Worm (Caenorhabditis elegans) whole organism, late embryonic: ENCODE results near the gene rgs-4.

ENCODE experiments used
- C08G9.2 ChIP-seq: sonication (generic microtip); optimal IDR thresholded peaks from 2 replicates; lab custom pipeline; 2016; ENCODE audit warnings: mild to moderate bottlenecking, missing genetic modification characterization, moderate library complexity, missing compliant biosample characterization
- T23F11.4 ChIP-seq: fragments of 200-800 bp; sonication (Bioruptor generic); optimal IDR thresholded peaks from 2 replicates; lab custom pipeline; 2018; ENCODE audit warnings: mild to moderate bottlenecking, missing genetic modification characterization, missing compliant biosample characterization
- Y22D7AL.16 ChIP-seq: sonication (generic microtip); optimal IDR thresholded peaks from 2 replicates; lab custom pipeline; 2016; ENCODE audit warnings: missing genetic modification characterization, missing compliant biosample characterization
- ceh-14 ChIP-seq: sonication (generic microtip); optimal IDR thresholded peaks from 2 replicates; lab custom pipeline; 2016; ENCODE audit warnings: missing genotype, missing genetic modification characterization, missing compliant biosample characterization
- ceh-18 ChIP-seq: sonication (generic microtip); optimal IDR thresholded peaks from 2 replicates; lab custom pipeline; 2016; ENCODE audit warnings: missing genetic modification characterization, missing compliant biosample characterization
- ceh-2 ChIP-seq: sonication (generic microtip); optimal IDR thresholded peaks from 2 replicates; lab custom pipeline; 2016; ENCODE audit warnings: missing genotype, missing genetic modification characterization, missing compliant biosample characterization
- ceh-22 ChIP-seq: sonication (generic microtip); optimal IDR thresholded peaks from 2 replicates; lab custom pipeline; 2017; ENCODE audit warnings: missing biosample characterization, missing genetic modification characterization
- ceh-24 ChIP-seq: sonication (generic microtip); optimal IDR thresholded peaks from 2 replicates; lab custom pipeline; 2016; ENCODE audit warnings: mild to moderate bottlenecking, missing genetic modification characterization, missing compliant biosample characterization
- ceh-34 ChIP-seq: sonication (generic microtip); optimal IDR thresholded peaks from 2 replicates; lab custom pipeline; 2016; ENCODE audit warnings: mild to moderate bottlenecking, missing genetic modification characterization, missing compliant biosample characterization
- ceh-48 ChIP-seq: sonication (generic microtip); optimal IDR thresholded peaks from 2 replicates; lab custom pipeline; 2016; ENCODE audit warnings: missing genetic modification characterization, inconsistent platforms, missing compliant biosample characterization
- che-1 ChIP-seq: sonication (generic microtip); optimal IDR thresholded peaks from 2 replicates; lab custom pipeline; 2016; ENCODE audit warnings: mild to moderate bottlenecking, missing genetic modification characterization, missing compliant biosample characterization
- elt-2 ChIP-seq: sonication (generic microtip); optimal IDR thresholded peaks from 2 replicates; lab custom pipeline; 2016; ENCODE audit warnings: missing genetic modification reagents, missing genetic modification characterization, missing compliant biosample characterization
- elt-4 ChIP-seq: sonication (generic microtip); optimal IDR thresholded peaks from 2 replicates; lab custom pipeline; 2016; ENCODE audit warnings: missing genetic modification characterization, missing compliant biosample characterization
- ets-4 ChIP-seq: sonication (generic microtip); optimal IDR thresholded peaks from 2 replicates; lab custom pipeline; 2016; ENCODE audit warnings: missing genetic modification characterization, missing compliant biosample characterization
- eyg-1 ChIP-seq: sonication (generic microtip); optimal IDR thresholded peaks from 2 replicates; lab custom pipeline; 2016; ENCODE audit warnings: missing genotype, missing genetic modification characterization, missing compliant biosample characterization
- fax-1 ChIP-seq: sonication (generic microtip); optimal IDR thresholded peaks from 2 replicates; lab custom pipeline; 2016; ENCODE audit warnings: missing genotype, missing genetic modification characterization, missing compliant biosample characterization
- hlh-13 ChIP-seq: fragments of 200-800 bp; sonication (Bioruptor generic); optimal IDR thresholded peaks from 2 replicates; lab custom pipeline; 2018; ENCODE audit warnings: mild to moderate bottlenecking, missing genetic modification characterization, missing compliant biosample characterization
- hlh-15 ChIP-seq: sonication (generic microtip); optimal IDR thresholded peaks from 2 replicates; lab custom pipeline; 2016; ENCODE audit warnings: missing genetic modification characterization, missing compliant biosample characterization
- hlh-30 ChIP-seq: sonication (generic microtip); optimal IDR thresholded peaks from 2 replicates; lab custom pipeline; 2017; ENCODE audit warnings: antibody characterized with exemption, missing genetic modification characterization, missing compliant biosample characterization; ENCODE audit not compliant: insufficient read depth
- hlh-6 ChIP-seq: sonication (generic microtip); optimal IDR thresholded peaks from 2 replicates; lab custom pipeline; 2016; ENCODE audit warnings: missing genotype, missing genetic modification characterization, missing compliant biosample characterization
- hlh-8 ChIP-seq: sonication (generic microtip); optimal IDR thresholded peaks from 2 replicates; lab custom pipeline; 2016; ENCODE audit warnings: missing genotype, missing genetic modification characterization, missing compliant biosample characterization
- lim-6 ChIP-seq: sonication (generic microtip); optimal IDR thresholded peaks from 2 replicates; lab custom pipeline; 2016; ENCODE audit warnings: missing genetic modification characterization, missing compliant biosample characterization
- nfya-1 ChIP-seq: sonication (generic microtip); optimal IDR thresholded peaks from 2 replicates; lab custom pipeline; 2017; ENCODE audit warnings: missing genetic modification characterization, mild to moderate bottlenecking, missing compliant biosample characterization, antibody characterized with exemption, moderate library complexity
- nhr-11 ChIP-seq: fragments of 150-350 bp; optimal IDR thresholded peaks from 2 replicates; lab custom pipeline; 2014; ENCODE audit warnings: missing biosample characterization, missing genetic modification characterization
- nhr-232 ChIP-seq: sonication (generic microtip); optimal IDR thresholded peaks from 2 replicates; lab custom pipeline; 2016; ENCODE audit warnings: missing genetic modification characterization, missing compliant biosample characterization
- npax-4 ChIP-seq: sonication (generic microtip); optimal IDR thresholded peaks from 2 replicates; lab custom pipeline; 2016; ENCODE audit warnings: missing genetic modification characterization, missing compliant biosample characterization
- odd-2 ChIP-seq: sonication (generic microtip); optimal IDR thresholded peaks from 2 replicates; lab custom pipeline; 2017; ENCODE audit warnings: antibody characterized with exemption, mild to moderate bottlenecking, missing genetic modification characterization, missing compliant biosample characterization
- pag-3 ChIP-seq: sonication (generic microtip); optimal IDR thresholded peaks from 2 replicates; lab custom pipeline; 2016; ENCODE audit warnings: missing compliant biosample characterization, missing genetic modification characterization, borderline replicate concordance
- pax-1 ChIP-seq: fragments of 150-350 bp; optimal IDR thresholded peaks from 2 replicates; lab custom pipeline; 2014; ENCODE audit warnings: missing biosample characterization, missing genetic modification characterization
- pha-2 ChIP-seq: sonication (generic microtip); optimal IDR thresholded peaks from 2 replicates; lab custom pipeline; 2017; ENCODE audit warnings: mild to moderate bottlenecking, missing genetic modification characterization, missing compliant biosample characterization
- pros-1 ChIP-seq: fragments of 150-350 bp; optimal IDR thresholded peaks from 2 replicates; lab custom pipeline; 2014; ENCODE audit warnings: missing biosample characterization, missing genetic modification reagents, missing genetic modification characterization
- ref-2 ChIP-seq: sonication (generic microtip); optimal IDR thresholded peaks from 2 replicates; lab custom pipeline; 2016; ENCODE audit warnings: missing genetic modification characterization, missing compliant biosample characterization
- sox-4 ChIP-seq: sonication (generic microtip); optimal IDR thresholded peaks from 2 replicates; lab custom pipeline; 2017; ENCODE audit warnings: mild to moderate bottlenecking, missing genetic modification characterization, inconsistent platforms, missing compliant biosample characterization
- tbx-2 ChIP-seq: sonication (generic microtip); optimal IDR thresholded peaks from 2 replicates; lab custom pipeline; 2016; ENCODE audit warnings: missing genetic modification characterization, missing compliant biosample characterization
- tbx-7 ChIP-seq: sonication (generic microtip); optimal IDR thresholded peaks from 2 replicates; lab custom pipeline; 2016; ENCODE audit warnings: missing genotype, missing genetic modification characterization, missing compliant biosample characterization
- ttx-3 ChIP-seq: sonication (generic microtip); optimal IDR thresholded peaks from 2 replicates; lab custom pipeline; 2016; ENCODE audit warnings: missing genetic modification reagents, missing genetic modification characterization, missing compliant biosample characterization
- unc-42 ChIP-seq: sonication (generic microtip); optimal IDR thresholded peaks from 2 replicates; lab custom pipeline; 2016; ENCODE audit warnings: missing genotype, missing genetic modification characterization, missing compliant biosample characterization
- unc-86 ChIP-seq: sonication (generic microtip); optimal IDR thresholded peaks from 2 replicates; lab custom pipeline; 2016; ENCODE audit warnings: missing genetic modification characterization, missing compliant biosample characterization
- zip-5 ChIP-seq: sonication (generic microtip); optimal IDR thresholded peaks from 2 replicates; lab custom pipeline; 2016; ENCODE audit warnings: missing genetic modification characterization, missing compliant biosample characterization
- ztf-16 ChIP-seq: sonication (generic microtip); optimal IDR thresholded peaks from 2 replicates; lab custom pipeline; 2017; ENCODE audit warnings: missing genetic modification characterization, missing compliant biosample characterization

Gene rgs-4

DNA sequence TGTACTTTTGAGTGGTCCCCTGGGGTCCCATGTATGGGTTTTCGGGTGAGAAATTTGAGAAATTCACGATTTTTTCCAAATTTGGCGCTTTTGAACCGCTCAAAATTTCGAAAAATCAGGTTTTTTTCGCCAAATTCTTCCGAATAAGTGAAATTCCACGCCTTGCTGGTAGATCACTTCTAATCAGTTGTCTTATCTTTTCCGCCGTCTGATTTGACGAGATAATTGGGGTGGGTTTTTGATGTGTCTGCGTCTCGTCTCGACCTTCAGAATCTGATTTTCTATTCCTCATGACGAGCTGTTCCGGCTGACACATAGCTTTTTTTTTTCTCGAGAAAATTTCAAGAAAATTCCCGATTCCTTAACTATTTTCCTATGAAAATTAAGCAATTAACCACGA is 34.8 kb downstream of the rgs-4 start:
- TF ChIP-seq elt-2 (tag; lab: Kevin White, UChicago) = peak; percentile 60
- no peak for TF ChIP-seq hlh-8 (tag; lab: Kevin White, UChicago)
- TF ChIP-seq nfya-1 (tag; lab: Kevin White, UChicago) = no peak
- TF ChIP-seq sox-4 = no peak

DNA sequence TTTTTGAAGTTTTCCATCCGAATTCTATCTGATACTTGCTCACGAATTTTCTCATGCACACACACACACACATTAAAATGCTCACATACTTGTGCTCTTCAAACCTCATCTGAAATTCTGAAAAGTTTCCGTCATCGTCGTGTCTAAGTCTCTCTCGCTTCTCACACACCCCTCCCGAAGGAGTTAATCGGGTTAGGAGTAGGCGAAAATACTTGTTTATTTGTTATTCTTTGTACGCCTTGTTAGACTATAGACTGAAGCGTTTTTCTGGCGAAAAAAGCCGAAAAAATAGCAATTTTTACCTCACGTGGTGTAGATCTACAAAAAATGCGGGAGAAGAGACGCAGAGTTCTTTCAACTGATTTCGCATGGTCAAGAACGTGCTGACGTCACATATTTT is 36.4 kb downstream of the rgs-4 start:
- TF ChIP-seq unc-42 (tag; lab: Kevin White, UChicago) = peak; percentile 54
- TF ChIP-seq ceh-2 (tag; lab: Kevin White, UChicago) = no peak

DNA sequence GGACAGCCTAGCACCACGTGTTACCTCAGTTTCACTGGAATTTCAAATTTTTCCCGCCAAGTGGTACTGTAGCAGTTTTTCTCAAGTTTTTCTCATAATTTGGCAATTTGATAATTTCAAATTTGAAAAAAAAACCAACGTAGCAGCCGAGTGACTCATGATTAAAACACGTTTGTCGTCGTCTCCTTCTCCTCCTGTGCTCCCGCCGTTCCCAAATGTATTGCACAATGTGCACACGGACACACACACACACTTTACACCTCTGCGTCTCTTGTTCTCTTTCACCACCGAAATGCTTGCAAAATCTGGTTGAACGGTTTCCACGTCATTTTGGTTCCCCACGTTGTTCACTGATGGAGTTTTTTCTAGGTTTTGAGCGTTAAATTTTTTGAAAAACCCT is 36.8 kb downstream of the rgs-4 start:
- no peak for TF ChIP-seq elt-4 (tag; lab: Kevin White, UChicago)

DNA sequence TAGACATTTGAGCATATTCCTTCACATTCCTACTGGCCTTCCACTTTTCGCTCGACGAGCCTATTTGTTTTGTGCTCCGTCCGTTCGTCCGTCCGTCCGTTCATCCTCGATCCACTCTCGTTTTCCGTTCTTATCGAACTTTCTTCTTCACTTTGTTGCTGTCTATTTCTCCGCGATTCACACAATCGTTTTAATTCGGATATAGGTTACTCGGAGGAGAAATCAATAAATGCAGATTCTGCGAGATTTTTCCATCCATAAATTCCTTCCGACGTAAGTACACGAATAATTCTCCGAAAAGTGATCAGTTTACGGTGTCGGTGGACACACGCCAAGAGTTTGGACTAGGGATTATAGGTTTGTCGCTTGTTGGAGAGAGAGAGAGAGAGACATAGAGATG is 38.1 kb downstream of the rgs-4 start:
- no peak for TF ChIP-seq fax-1 (tag; lab: Kevin White, UChicago)
- no peak for TF ChIP-seq hlh-13
- no peak for TF ChIP-seq ets-4 (tag; lab: Kevin White, UChicago)
- TF ChIP-seq pha-2 (tag; lab: Kevin White, UChicago) = no peak
- TF ChIP-seq nhr-232 (tag; lab: Kevin White, UChicago) = no peak
- TF ChIP-seq zip-5 (tag; lab: Kevin White, UChicago) = no peak
- TF ChIP-seq tbx-2 (tag; lab: Kevin White, UChicago) = no peak
- TF ChIP-seq hlh-30 = no peak
- TF ChIP-seq eyg-1 = no peak
- no peak for TF ChIP-seq ref-2 (tag; lab: Kevin White, UChicago)
- TF ChIP-seq ceh-2 (tag; lab: Kevin White, UChicago) = no peak
- TF ChIP-seq hlh-6 = no peak
- no peak for TF ChIP-seq pros-1 (tag; lab: Kevin White, UChicago)
- no peak for TF ChIP-seq ceh-14
- no peak for TF ChIP-seq ceh-18
- no peak for TF ChIP-seq Y22D7AL.16 (tag; lab: Kevin White, UChicago)
- no peak for TF ChIP-seq tbx-7 (tag; lab: Kevin White, UChicago)
- TF ChIP-seq odd-2 (tag; lab: Kevin White, UChicago) = no peak
- TF ChIP-seq ztf-16 (tag; lab: Kevin White, UChicago) = no peak

DNA sequence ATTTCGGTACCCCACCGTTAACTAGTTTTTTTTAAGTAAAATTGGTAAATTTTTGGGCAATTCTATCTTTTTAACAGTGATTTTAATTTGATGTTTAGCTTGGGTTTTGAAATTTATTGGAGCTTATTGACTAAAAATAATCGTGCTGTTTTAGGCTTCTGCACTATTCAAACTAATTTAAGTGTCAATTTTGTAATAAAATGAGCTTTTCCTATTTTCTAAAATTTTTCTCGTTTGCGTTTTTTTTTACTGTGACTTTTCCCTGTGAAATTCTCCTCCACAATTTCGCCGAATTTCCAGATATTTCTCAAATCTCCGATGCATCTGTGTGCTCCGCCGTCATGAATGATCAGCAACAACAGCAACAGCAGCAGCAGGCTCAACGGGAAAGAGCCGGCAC is 39.6 kb downstream of the rgs-4 start, which contains the start of gene tbc-17:
tbc-17 (plus strand) TSS at position 301 of the 400 bp plus-strand sequence.
- TF ChIP-seq ceh-48 = no peak
- no peak for TF ChIP-seq pros-1 (tag; lab: Kevin White, UChicago)
- no peak for TF ChIP-seq pax-1 (tag; lab: Kevin White, UChicago)
- no peak for TF ChIP-seq ceh-34 (tag; lab: Kevin White, UChicago)
- no peak for TF ChIP-seq ceh-22 (tag; lab: Kevin White, UChicago)

DNA sequence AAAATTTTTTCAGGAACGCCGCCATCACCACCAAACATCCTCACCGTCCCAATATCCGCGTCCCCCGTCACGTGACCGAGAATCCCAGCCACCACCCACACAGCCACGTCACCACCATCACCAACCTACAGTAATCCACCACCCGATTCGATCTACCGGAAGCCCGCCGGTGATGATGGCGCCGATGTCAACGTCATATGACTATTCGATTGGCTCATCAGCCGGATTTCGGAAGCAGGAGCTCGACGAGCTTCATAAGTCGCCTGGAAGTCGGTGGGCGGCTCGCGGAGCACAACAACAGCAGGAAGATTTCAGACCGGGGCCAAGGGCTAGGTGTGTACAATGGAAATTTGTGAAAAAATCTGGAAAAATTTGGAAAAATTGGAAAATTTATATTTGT is 41.6 kb downstream of the rgs-4 start:
- no peak for TF ChIP-seq unc-86 (tag; lab: Kevin White, UChicago)
- no peak for TF ChIP-seq ceh-24
- no peak for TF ChIP-seq T23F11.4
- no peak for TF ChIP-seq nhr-232 (tag; lab: Kevin White, UChicago)
- no peak for TF ChIP-seq ttx-3 (tag; lab: Kevin White, UChicago)
- TF ChIP-seq ceh-18 = no peak
- TF ChIP-seq hlh-15 (tag; lab: Kevin White, UChicago) = no peak
- no peak for TF ChIP-seq ref-2 (tag; lab: Kevin White, UChicago)
- TF ChIP-seq nhr-11 (tag; lab: Kevin White, UChicago) = no peak
- TF ChIP-seq hlh-8 (tag; lab: Kevin White, UChicago) = no peak
- no peak for TF ChIP-seq pros-1 (tag; lab: Kevin White, UChicago)
- no peak for TF ChIP-seq npax-4 (tag; lab: Kevin White, UChicago)
- TF ChIP-seq pag-3 (tag; lab: Kevin White, UChicago) = no peak
- TF ChIP-seq hlh-13 = no peak
- TF ChIP-seq che-1 = no peak
- TF ChIP-seq elt-4 (tag; lab: Kevin White, UChicago) = no peak
- TF ChIP-seq C08G9.2 (tag; lab: Kevin White, UChicago) = no peak
- TF ChIP-seq tbx-2 (tag; lab: Kevin White, UChicago) = no peak
- TF ChIP-seq ztf-16 (tag; lab: Kevin White, UChicago) = no peak
- TF ChIP-seq lim-6 (tag; lab: Kevin White, UChicago) = no peak
